Worm (Caenorhabditis elegans): ENCODE data around the gene F09E5.12.
A peak's percentile ranks its signal among the peaks of the same experiment; 100 is the strongest.

DNA sequence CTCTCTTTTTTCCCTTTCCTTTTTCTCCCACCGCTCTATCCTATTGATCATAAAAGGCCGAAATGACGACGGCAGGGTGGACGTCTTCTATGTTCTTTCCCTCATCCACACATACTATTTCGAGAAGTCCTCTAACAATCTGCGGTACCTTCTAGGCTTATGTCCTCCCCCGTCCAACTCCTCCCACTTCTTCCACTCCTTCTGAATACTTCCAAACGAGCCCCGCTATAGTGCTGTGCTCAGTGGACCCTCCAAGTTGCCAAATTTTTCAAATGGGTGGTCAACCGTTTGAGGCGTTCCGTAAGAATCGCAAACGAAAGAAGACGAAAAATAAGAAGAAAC is 34.5 kb downstream of the F09E5.12 start:
- TF ChIP-seq snpc-4 (tag; optimal IDR thresholded peaks at IDR 0.05) (no peak), vab-7 (GFP tag; IDR thresholded peaks at IDR 0.05) (0 out of 2 replicates have a peak, but pooled peaks have one; percentile 26), attf-4 (tag; optimal IDR thresholded peaks at IDR 0.05) (no peak), hlh-30 (tag; optimal IDR thresholded peaks at IDR 0.05; ENCODE audit: insufficient read depth) (peak; percentile 28), nhr-237 (tag; optimal IDR thresholded peaks at IDR 0.05) (no peak), F10B5.3 (tag; optimal IDR thresholded peaks at IDR 0.05) (no peak)
